Fruit fly (Drosophila melanogaster) whole organism, embryonic: Measurements from ENCODE around the gene SPH93.

Source experiments
- Adf1 ChIP-seq: fragments of 200-800 bp; sonication (Bioruptor generic); IDR thresholded peaks from 2 replicates; pipeline ENCODE4 v1.3.6; 2022; ENCODE audit warnings: missing biosample characterization, missing genetic modification characterization
- BEAF-32 ChIP-seq: fragments of 200-800 bp; sonication (Bioruptor generic); optimal IDR thresholded peaks from 3 replicates; lab custom pipeline; 2017; ENCODE audit warnings: missing biosample characterization, missing genetic modification characterization, mild to moderate bottlenecking, moderate library complexity, missing genetic modification reagents
- CG10267 ChIP-seq: fragments of 200-800 bp; sonication (Bioruptor generic); optimal IDR thresholded peaks from 2 replicates; lab custom pipeline; 2018; ENCODE audit warnings: missing biosample characterization, mild to moderate bottlenecking, missing genetic modification characterization, moderate library complexity
- CG10431 ChIP-seq: fragments of 200-800 bp; sonication (Bioruptor generic); optimal IDR thresholded peaks from 3 replicates; lab custom pipeline; 2018; ENCODE audit warnings: missing biosample characterization, mild to moderate bottlenecking, missing genetic modification characterization
- CG11456 ChIP-seq: fragments of 200-800 bp; sonication (Bioruptor generic); IDR thresholded peaks from 3 replicates; pipeline ENCODE4 v1.3.6; 2022; ENCODE audit warnings: missing biosample characterization, missing genetic modification characterization
- CG12155 ChIP-seq: fragments of 200-800 bp; sonication (Bioruptor generic); optimal IDR thresholded peaks from 3 replicates; lab custom pipeline; 2016; ENCODE audit warnings: missing biosample characterization, missing genetic modification characterization
- CG12659 ChIP-seq: fragments of 200-800 bp; sonication (Bioruptor generic); optimal IDR thresholded peaks from 3 replicates; lab custom pipeline; 2017; ENCODE audit warnings: mild to moderate bottlenecking, missing biosample characterization, missing genetic modification reagents, missing genetic modification characterization
- CG13894 ChIP-seq: fragments of 200-800 bp; sonication (Bioruptor generic); optimal IDR thresholded peaks from 3 replicates; lab custom pipeline; 2018; ENCODE audit warnings: missing biosample characterization, mild to moderate bottlenecking, missing genetic modification characterization, moderate library complexity
- CG15269 ChIP-seq: fragments of 200-800 bp; sonication (Bioruptor generic); optimal IDR thresholded peaks from 2 replicates; lab custom pipeline; 2018; ENCODE audit warnings: missing biosample characterization, mild to moderate bottlenecking, missing genetic modification characterization, moderate library complexity
- CG17385 ChIP-seq: fragments of 200-800 bp; sonication (Bioruptor generic); optimal IDR thresholded peaks from 3 replicates; lab custom pipeline; 2018; ENCODE audit warnings: missing biosample characterization, mild to moderate bottlenecking, missing genetic modification characterization
- CG18011 ChIP-seq: fragments of 200-800 bp; sonication (Bioruptor generic); optimal IDR thresholded peaks from 2 replicates; lab custom pipeline; 2017; ENCODE audit warnings: missing biosample characterization, missing genetic modification characterization, mild to moderate bottlenecking, moderate library complexity, missing genotype
- CG18599 ChIP-seq: fragments of 200-800 bp; sonication (Bioruptor generic); optimal IDR thresholded peaks from 3 replicates; lab custom pipeline; 2017; ENCODE audit warnings: missing biosample characterization, missing genetic modification characterization, mild to moderate bottlenecking, moderate library complexity, missing genetic modification reagents
- CG2199 ChIP-seq: fragments of 200-800 bp; sonication (Bioruptor generic); IDR thresholded peaks from 3 replicates; pipeline ENCODE4 v1.3.6; 2022; ENCODE audit warnings: missing biosample characterization, missing genetic modification characterization
- CG3163 ChIP-seq: fragments of 200-800 bp; sonication (Bioruptor generic); optimal IDR thresholded peaks from 3 replicates; lab custom pipeline; 2016; ENCODE audit warnings: missing biosample characterization, missing genetic modification characterization
- CG34376 ChIP-seq: fragments of 200-800 bp; sonication (Bioruptor generic); optimal IDR thresholded peaks from 2 replicates; lab custom pipeline; 2018; ENCODE audit warnings: missing biosample characterization, mild to moderate bottlenecking, missing genetic modification characterization
- CG34422 ChIP-seq: fragments of 200-800 bp; sonication (Bioruptor generic); IDR thresholded peaks from 3 replicates; pipeline ENCODE4 v1.3.6; 2022; ENCODE audit warnings: missing biosample characterization, missing genetic modification characterization
- CG6254 ChIP-seq: fragments of 200-800 bp; sonication (Bioruptor generic); optimal IDR thresholded peaks from 3 replicates; lab custom pipeline; 2017; ENCODE audit warnings: mild to moderate bottlenecking, missing biosample characterization, missing genetic modification reagents, missing genetic modification characterization
- CG6765 ChIP-seq: fragments of 200-800 bp; sonication (Bioruptor generic); optimal IDR thresholded peaks from 3 replicates; lab custom pipeline; 2017; ENCODE audit warnings: missing biosample characterization, mild to moderate bottlenecking, missing genetic modification characterization
- CG6854 ChIP-seq: fragments of 200-800 bp; sonication (Bioruptor generic); optimal IDR thresholded peaks from 3 replicates; lab custom pipeline; 2017; ENCODE audit warnings: missing biosample characterization, mild to moderate bottlenecking, missing genetic modification characterization
- CG8478 ChIP-seq: fragments of >200 bp; optimal IDR thresholded peaks from 2 replicates; lab custom pipeline; 2018
- CG8765 ChIP-seq: fragments of 200-800 bp; sonication (Bioruptor generic); IDR thresholded peaks from 2 replicates; pipeline ENCODE4 v1.3.6; 2022; ENCODE audit warnings: missing biosample characterization, missing genetic modification characterization
- Chrac-16 ChIP-seq: fragments of 200-800 bp; sonication (Bioruptor generic); optimal IDR thresholded peaks from 3 replicates; lab custom pipeline; 2016; ENCODE audit warnings: missing biosample characterization, missing genetic modification characterization
- CoRest ChIP-seq: fragments of 200-800 bp; sonication (Bioruptor generic); optimal IDR thresholded peaks from 3 replicates; lab custom pipeline; 2018; ENCODE audit warnings: missing biosample characterization, mild to moderate bottlenecking, missing genetic modification characterization, moderate library complexity
- D19B ChIP-seq: fragments of 200-800 bp; sonication (Bioruptor generic); optimal IDR thresholded peaks from 2 replicates; lab custom pipeline; 2017; ENCODE audit warnings: missing biosample characterization, mild to moderate bottlenecking, missing genetic modification characterization
- Dad ChIP-seq: fragments of 200-800 bp; sonication (Bioruptor generic); optimal IDR thresholded peaks from 3 replicates; lab custom pipeline; 2016; ENCODE audit warnings: missing biosample characterization, missing genetic modification characterization
- Drgx ChIP-seq: fragments of 200-800 bp; sonication (Bioruptor generic); IDR thresholded peaks from 2 replicates; pipeline ENCODE4 v1.3.6; 2022; ENCODE audit warnings: missing biosample characterization, missing genetic modification characterization
- Fer1 ChIP-seq: fragments of 200-800 bp; sonication (Bioruptor generic); optimal IDR thresholded peaks from 2 replicates; lab custom pipeline; 2017; ENCODE audit warnings: missing biosample characterization, mild to moderate bottlenecking, missing genetic modification characterization
- Fer3 ChIP-seq: fragments of 200-800 bp; sonication (Bioruptor generic); optimal IDR thresholded peaks from 2 replicates; lab custom pipeline; 2018; ENCODE audit warnings: missing biosample characterization, mild to moderate bottlenecking, missing genetic modification characterization, moderate library complexity
- H15 ChIP-seq: fragments of 200-800 bp; sonication (Bioruptor generic); IDR thresholded peaks from 3 replicates; pipeline ENCODE4 v1.3.6; 2022; ENCODE audit warnings: missing biosample characterization, missing genetic modification characterization
- HHEX ChIP-seq: fragments of 200-800 bp; sonication (Bioruptor generic); optimal IDR thresholded peaks from 3 replicates; lab custom pipeline; 2017; ENCODE audit warnings: missing biosample characterization, mild to moderate bottlenecking, missing genetic modification characterization, missing genetic modification reagents
- Hmx ChIP-seq: fragments of 200-800 bp; sonication (Bioruptor generic); optimal IDR thresholded peaks from 2 replicates; lab custom pipeline; 2016; ENCODE audit warnings: missing biosample characterization, missing genetic modification characterization
- MTF-1 ChIP-seq: fragments of 200-800 bp; sonication (Bioruptor generic); optimal IDR thresholded peaks from 2 replicates; lab custom pipeline; 2018; ENCODE audit warnings: missing biosample characterization, mild to moderate bottlenecking, missing genetic modification characterization, borderline replicate concordance
- Mrtf ChIP-seq: fragments of 200-800 bp; sonication (Bioruptor generic); IDR thresholded peaks from 3 replicates; pipeline ENCODE4 v1.3.6; 2022; ENCODE audit warnings: missing biosample characterization, missing genetic modification characterization
- NK7.1 ChIP-seq: fragments of 200-800 bp; sonication (Bioruptor generic); optimal IDR thresholded peaks from 3 replicates; lab custom pipeline; 2016; ENCODE audit warnings: missing biosample characterization, missing genetic modification characterization
- Sox100B ChIP-seq: fragments of 200-800 bp; sonication (Bioruptor generic); optimal IDR thresholded peaks from 3 replicates; lab custom pipeline; 2018; ENCODE audit warnings: missing biosample characterization, mild to moderate bottlenecking, missing genetic modification characterization
- ab ChIP-seq: fragments of 200-800 bp; sonication (Bioruptor generic); optimal IDR thresholded peaks from 2 replicates; lab custom pipeline; 2016; ENCODE audit warnings: missing biosample characterization, missing genetic modification characterization
- bcd ChIP-seq: fragments of 200-800 bp; sonication (Bioruptor generic); optimal IDR thresholded peaks from 2 replicates; lab custom pipeline; 2017; ENCODE audit warnings: missing biosample characterization, mild to moderate bottlenecking, missing genetic modification characterization
- corto ChIP-seq: fragments of 200-800 bp; sonication (Bioruptor generic); optimal IDR thresholded peaks from 2 replicates; lab custom pipeline; 2016; ENCODE audit warnings: missing biosample characterization, mild to moderate bottlenecking, missing genetic modification characterization, moderate library complexity
- danr ChIP-seq: fragments of 200-800 bp; sonication (Bioruptor generic); IDR thresholded peaks from 2 replicates; pipeline ENCODE4 v1.3.6; 2022; ENCODE audit warnings: missing biosample characterization, missing genetic modification characterization
- en ChIP-seq: fragments of 200-800 bp; sonication (Bioruptor generic); optimal IDR thresholded peaks from 2 replicates; lab custom pipeline; 2016; ENCODE audit warnings: missing biosample characterization, missing genetic modification characterization
- gce ChIP-seq: fragments of 200-800 bp; sonication (Bioruptor generic); IDR thresholded peaks from 3 replicates; pipeline ENCODE4 v1.3.6; 2022; ENCODE audit warnings: missing biosample characterization, missing genetic modification characterization
- nom ChIP-seq: fragments of 200-800 bp; sonication (Bioruptor generic); optimal IDR thresholded peaks from 2 replicates; lab custom pipeline; 2017; ENCODE audit warnings: missing biosample characterization, missing genetic modification characterization, mild to moderate bottlenecking, moderate library complexity, missing genetic modification reagents
- pnt ChIP-seq: fragments of 200-800 bp; sonication (Bioruptor generic); optimal IDR thresholded peaks from 3 replicates; lab custom pipeline; 2016; ENCODE audit warnings: missing biosample characterization, missing genetic modification characterization
- pzg ChIP-seq: fragments of 200-800 bp; sonication (Bioruptor generic); optimal IDR thresholded peaks from 3 replicates; lab custom pipeline; 2018; ENCODE audit warnings: missing biosample characterization, mild to moderate bottlenecking, missing genetic modification characterization, moderate library complexity
- sd ChIP-seq: fragments of 200-800 bp; sonication (Bioruptor generic); optimal IDR thresholded peaks from 3 replicates; lab custom pipeline; 2018; ENCODE audit warnings: missing biosample characterization, mild to moderate bottlenecking, missing genetic modification characterization, moderate library complexity
- sens-2 ChIP-seq: fragments of 200-800 bp; sonication (Bioruptor generic); IDR thresholded peaks from 2 replicates; pipeline ENCODE4 v1.3.6; 2022; ENCODE audit warnings: missing biosample characterization, missing genetic modification characterization
- shn ChIP-seq: fragments of 200-800 bp; sonication (Bioruptor generic); optimal IDR thresholded peaks from 3 replicates; lab custom pipeline; 2016; ENCODE audit warnings: missing biosample characterization, missing genetic modification characterization
- slbo ChIP-seq: fragments of 200-800 bp; sonication (Bioruptor generic); IDR thresholded peaks from 2 replicates; pipeline ENCODE4 v1.3.6; 2022; ENCODE audit warnings: missing biosample characterization, missing genetic modification characterization
- unc-4 ChIP-seq: fragments of 200-800 bp; sonication (Bioruptor generic); IDR thresholded peaks from 2 replicates; pipeline ENCODE4 v1.3.6; 2022; ENCODE audit warnings: missing biosample characterization, missing genetic modification characterization; ENCODE audit not compliant: partially characterized antibody
- yki ChIP-seq: fragments of >200 bp; optimal IDR thresholded peaks from 3 replicates; lab custom pipeline; 2018
- zen ChIP-seq: fragments of 200-800 bp; sonication (Bioruptor generic); optimal IDR thresholded peaks from 3 replicates; lab custom pipeline; 2018; ENCODE audit warnings: missing biosample characterization, mild to moderate bottlenecking, missing genetic modification characterization, moderate library complexity
- zfh2 ChIP-seq: fragments of 200-800 bp; sonication (Bioruptor generic); optimal IDR thresholded peaks from 2 replicates; lab custom pipeline; 2016; ENCODE audit warnings: missing biosample characterization, missing genetic modification characterization

SPH93 gene

DNA sequence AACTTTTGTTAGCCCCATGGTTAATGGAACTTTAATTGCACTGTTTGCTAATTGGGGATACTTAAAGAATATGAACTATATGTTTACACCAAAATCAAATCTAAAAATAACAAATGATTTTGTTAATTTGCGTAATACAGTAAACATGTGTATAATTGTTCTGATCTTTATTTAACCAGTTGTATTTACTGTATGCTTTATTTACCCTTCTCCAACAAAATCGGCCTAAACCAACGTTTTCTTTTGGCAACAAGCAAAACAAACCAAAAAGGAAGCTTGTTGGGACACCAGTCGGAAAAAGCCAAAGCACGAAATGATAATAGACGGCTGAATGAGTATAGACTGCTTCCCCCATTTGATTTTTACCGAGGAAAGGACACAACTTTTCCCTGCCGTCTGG is 14.9 kb upstream of the SPH93 start (continued):
- TF ChIP-seq CG11456 (GFP tag; lab: Robert Waterston, UW): peak; percentile 73; the same call in 1 of the 3 replicates
- peak; percentile 50 for TF ChIP-seq CoRest (tag; lab: Kevin White, UChicago)
- TF ChIP-seq CG3163: peak; percentile 14
- peak; percentile 24 for TF ChIP-seq CG17385 (GFP tag; lab: Kevin White, UChicago)
- TF ChIP-seq NK7.1 (GFP tag; lab: Kevin White, UChicago): peak; percentile 61
- peak; percentile 56 for TF ChIP-seq CG15269
- TF ChIP-seq CG6765: peak; percentile 77
- peak; percentile 28 for TF ChIP-seq MTF-1
- peak; percentile 57 for TF ChIP-seq CG34376 (GFP tag; lab: Kevin White, UChicago)
- TF ChIP-seq HHEX (GFP tag; lab: Kevin White, UChicago): peak; percentile 76
- TF ChIP-seq CG8765 (GFP tag; lab: Robert Waterston, UW): no peak
- peak; percentile 57 for TF ChIP-seq CG18011
- TF ChIP-seq slbo (GFP tag; lab: Robert Waterston, UW): no peak
- TF ChIP-seq yki (lab: Kevin White, UChicago): no peak
- no peak for TF ChIP-seq unc-4 (GFP tag; lab: Robert Waterston, UW)
- TF ChIP-seq Hmx (GFP tag; lab: Kevin White, UChicago): no peak
- TF ChIP-seq Drgx (GFP tag; lab: Robert Waterston, UW): no peak
- TF ChIP-seq bcd (GFP tag; lab: Kevin White, UChicago): peak; percentile 55
- peak; percentile 33 for TF ChIP-seq zfh2 (GFP tag; lab: Kevin White, UChicago)
- TF ChIP-seq nom (GFP tag; lab: Kevin White, UChicago): no peak
- peak; percentile 79 for TF ChIP-seq CG13894 (tag; lab: Kevin White, UChicago)
- TF ChIP-seq sd (tag; lab: Kevin White, UChicago): peak; percentile 59
- TF ChIP-seq danr (GFP tag; lab: Robert Waterston, UW): no peak
- TF ChIP-seq pnt (GFP tag; lab: Kevin White, UChicago): peak; percentile 6
- no peak for TF ChIP-seq zen (tag; lab: Kevin White, UChicago)
- no peak for TF ChIP-seq CG8478 (lab: Kevin White, UChicago)
- TF ChIP-seq CG2199 (GFP tag; lab: Robert Waterston, UW): no peak
- TF ChIP-seq CG10431 (GFP tag; lab: Kevin White, UChicago): no peak
- no peak for TF ChIP-seq Sox100B
- TF ChIP-seq gce (GFP tag; lab: Robert Waterston, UW): no peak
- peak; percentile 88 for TF ChIP-seq Fer3 (tag; lab: Kevin White, UChicago)
- peak; percentile 62 for TF ChIP-seq D19B (GFP tag; lab: Kevin White, UChicago)
- TF ChIP-seq CG34422 (GFP tag; lab: Robert Waterston, UW): peak; percentile 42; the same call in 1 of the 3 replicates
- TF ChIP-seq BEAF-32 (GFP tag; lab: Kevin White, UChicago): no peak
- peak; percentile 2 for TF ChIP-seq pzg (GFP tag; lab: Kevin White, UChicago)
- TF ChIP-seq en (GFP tag; lab: Kevin White, UChicago): no peak
- TF ChIP-seq Mrtf (GFP tag; lab: Robert Waterston, UW): no peak
- no peak for TF ChIP-seq Chrac-16
- TF ChIP-seq Dad (GFP tag; lab: Kevin White, UChicago): peak; percentile 2
- no peak for TF ChIP-seq sens-2 (GFP tag; lab: Robert Waterston, UW)
- peak; percentile 92 for TF ChIP-seq CG18599 (GFP tag; lab: Kevin White, UChicago)
- no peak for TF ChIP-seq CG6254 (GFP tag; lab: Kevin White, UChicago)
- TF ChIP-seq H15 (GFP tag; lab: Robert Waterston, UW): no peak
- no peak for TF ChIP-seq ab
- TF ChIP-seq CG10267 (tag; lab: Kevin White, UChicago): no peak
- TF ChIP-seq Fer1 (GFP tag; lab: Kevin White, UChicago): peak; percentile 85
- TF ChIP-seq corto (GFP tag; lab: Kevin White, UChicago): no peak
- TF ChIP-seq shn (GFP tag; lab: Kevin White, UChicago): no peak
- peak; percentile 80 for TF ChIP-seq CG6854 (GFP tag; lab: Kevin White, UChicago)
- TF ChIP-seq CG12155 (GFP tag; lab: Kevin White, UChicago): no peak
- TF ChIP-seq CG12659 (GFP tag; lab: Kevin White, UChicago): peak; percentile 57
- peak; percentile 66 for TF ChIP-seq Adf1
